Fruit fly (Drosophila melanogaster) whole organism, larva: Measurements from ENCODE around the gene Prosbeta4.

Source experiments
- noc ChIP-seq: fragments of 200-800 bp; sonication (Bioruptor generic); optimal IDR thresholded peaks from 3 replicates; lab custom pipeline; 2019; ENCODE audit warnings: missing biosample characterization, mild to moderate bottlenecking, missing genetic modification characterization, moderate library complexity

Prosbeta4 gene

dm6 chr2L:16703008-16703510 is 28.9 kb downstream of the Prosbeta4 start:
- TF ChIP-seq noc (tag; lab: Kevin White, UChicago) = no peak

- TF ChIP-seq noc (tag; lab: Kevin White, UChicago) = no peak
These were observed 41.4 kb downstream of the Prosbeta4 start for dm6 chr2L:16690619-16690908.

dm6 chr2L:16689800-16690618 is 41.9 kb downstream of the Prosbeta4 start:
- TF ChIP-seq noc (tag; lab: Kevin White, UChicago) = no peak

- TF ChIP-seq noc (tag; lab: Kevin White, UChicago) = no peak
These were observed 44.1 kb downstream of the Prosbeta4 start for dm6 chr2L:16687863-16688262.

- TF ChIP-seq noc (tag; lab: Kevin White, UChicago) = no peak
These were observed 45.4 kb downstream of the Prosbeta4 start for dm6 chr2L:16686412-16687043.

- no peak for TF ChIP-seq noc (tag; lab: Kevin White, UChicago)
These were observed 46.4 kb downstream of the Prosbeta4 start for dm6 chr2L:16685612-16685912.

- TF ChIP-seq noc (tag; lab: Kevin White, UChicago) = peak; percentile 16
These were observed 46.9 kb downstream of the Prosbeta4 start for dm6 chr2L:16684908-16685611.

dm6 chr2L:16683958-16684877 is 47.7 kb downstream of the Prosbeta4 start, which contains the start of gene CG31807:
TSS of gene CG31807 (minus strand) at chr2L:16684008.
- peak; percentile 63 for TF ChIP-seq noc (tag; lab: Kevin White, UChicago)

dm6 chr2L:16682203-16682602 is 49.7 kb downstream of the Prosbeta4 start, which contains the start of gene CG33552:
TSS of gene CG33552 (plus strand) at chr2L:16682503.
- TF ChIP-seq noc (tag; lab: Kevin White, UChicago) = no peak
